Fruit fly (Drosophila melanogaster): ENCODE results near the gene Gr64c.

- no peak for TF ChIP-seq CG5180 (GFP tag; optimal IDR thresholded peaks at IDR 0.05)
- no peak for TF ChIP-seq CG3281 (GFP tag; optimal IDR thresholded peaks at IDR 0.05)
Measured at dm6 chr3L:4018228-4018928, 10.0 kb upstream of the Gr64c start, which contains the start of gene FoxL1.

Data from whole organism, embryonic.